Fruit fly (Drosophila melanogaster) whole organism, embryonic: ENCODE measurements around the gene CG31832.

Experiments used
- Adf1 ChIP-seq: fragments of 200-800 bp; sonication (Bioruptor generic); IDR thresholded peaks from 2 replicates; pipeline ENCODE4 v1.3.6; 2022; ENCODE audit warnings: missing biosample characterization, missing genetic modification characterization
- Atf6 ChIP-seq: fragments of 200-800 bp; sonication (Bioruptor generic); IDR thresholded peaks from 2 replicates; pipeline ENCODE4 v1.3.6; 2022; ENCODE audit warnings: missing biosample characterization, missing genetic modification characterization
- B-H1 ChIP-seq: fragments of 200-800 bp; sonication (Bioruptor generic); IDR thresholded peaks from 3 replicates; pipeline ENCODE4 v1.3.6; 2022; ENCODE audit warnings: missing biosample characterization, missing genetic modification characterization
- Bdp1 ChIP-seq: fragments of 200-800 bp; sonication (Bioruptor generic); optimal IDR thresholded peaks from 3 replicates; lab custom pipeline; 2016; ENCODE audit warnings: missing biosample characterization, missing genetic modification characterization
- CG11456 ChIP-seq: fragments of 200-800 bp; sonication (Bioruptor generic); IDR thresholded peaks from 3 replicates; pipeline ENCODE4 v1.3.6; 2022; ENCODE audit warnings: missing biosample characterization, missing genetic modification characterization
- CG11695 ChIP-seq: fragments of 200-800 bp; sonication (Bioruptor generic); IDR thresholded peaks from 3 replicates; pipeline ENCODE4 v1.3.6; 2022; ENCODE audit warnings: missing biosample characterization, missing genetic modification characterization
- CG12071 ChIP-seq: fragments of 200-800 bp; sonication (Bioruptor generic); optimal IDR thresholded peaks from 3 replicates; lab custom pipeline; 2018; ENCODE audit warnings: missing biosample characterization, mild to moderate bottlenecking, missing genetic modification characterization
- CG13287 ChIP-seq: fragments of 200-800 bp; sonication (Bioruptor generic); IDR thresholded peaks from 2 replicates; pipeline ENCODE4 v1.3.6; 2022; ENCODE audit warnings: missing biosample characterization, missing genetic modification characterization; ENCODE audit not compliant: partially characterized antibody
- CG13624 ChIP-seq: fragments of 200-800 bp; sonication (Bioruptor generic); optimal IDR thresholded peaks from 2 replicates; lab custom pipeline; 2016; ENCODE audit warnings: missing biosample characterization, missing genetic modification characterization
- CG14441 ChIP-seq: fragments of 200-800 bp; sonication (Bioruptor generic); IDR thresholded peaks from 2 replicates; pipeline ENCODE4 v1.3.6; 2022; ENCODE audit warnings: missing biosample characterization, missing genetic modification characterization
- CG15479 ChIP-seq: fragments of 200-800 bp; sonication (Bioruptor generic); optimal IDR thresholded peaks from 3 replicates; lab custom pipeline; 2019; ENCODE audit warnings: missing biosample characterization, mild to moderate bottlenecking, missing genetic modification characterization, moderate library complexity
- CG17829 ChIP-seq: fragments of 200-800 bp; optimal IDR thresholded peaks from 2 replicates; lab custom pipeline; 2019; ENCODE audit warnings: missing biosample characterization, mild to moderate bottlenecking, missing genetic modification characterization, moderate library complexity
- CG1792 ChIP-seq: fragments of 200-800 bp; sonication (Bioruptor generic); optimal IDR thresholded peaks from 2 replicates; lab custom pipeline; 2016; ENCODE audit warnings: missing biosample characterization, missing genetic modification characterization
- CG32772 ChIP-seq: fragments of 200-800 bp; sonication (Bioruptor generic); IDR thresholded peaks from 2 replicates; pipeline ENCODE4 v1.3.6; 2022; ENCODE audit warnings: missing biosample characterization, missing genetic modification characterization
- CG6854 ChIP-seq: fragments of 200-800 bp; sonication (Bioruptor generic); optimal IDR thresholded peaks from 3 replicates; lab custom pipeline; 2017; ENCODE audit warnings: missing biosample characterization, mild to moderate bottlenecking, missing genetic modification characterization
- CG7372 ChIP-seq: fragments of 200-800 bp; sonication (Bioruptor generic); IDR thresholded peaks from 2 replicates; pipeline ENCODE4 v1.3.6; 2022; ENCODE audit warnings: missing biosample characterization, missing genetic modification characterization
- CG9215 ChIP-seq: fragments of 200-800 bp; sonication (Bioruptor generic); IDR thresholded peaks from 2 replicates; pipeline ENCODE4 v1.3.6; 2022; ENCODE audit warnings: missing biosample characterization, missing genetic modification characterization
- CrebB ChIP-seq: fragments of 200-800 bp; sonication (Bioruptor generic); optimal IDR thresholded peaks from 3 replicates; lab custom pipeline; 2018; ENCODE audit warnings: missing biosample characterization, mild to moderate bottlenecking, missing genetic modification characterization
- Dad ChIP-seq: fragments of 200-800 bp; sonication (Bioruptor generic); optimal IDR thresholded peaks from 3 replicates; lab custom pipeline; 2016; ENCODE audit warnings: missing biosample characterization, missing genetic modification characterization
- E2f2 ChIP-seq: fragments of 200-800 bp; sonication (Bioruptor generic); IDR thresholded peaks from 2 replicates; pipeline ENCODE4 v1.3.6; 2022; ENCODE audit warnings: missing biosample characterization, missing genetic modification characterization
- HmgD ChIP-seq: fragments of 200-800 bp; sonication (Bioruptor generic); optimal IDR thresholded peaks from 3 replicates; lab custom pipeline; 2016; ENCODE audit warnings: missing biosample characterization, missing genetic modification characterization
- Lhr ChIP-seq: fragments of 200-800 bp; sonication (Bioruptor generic); optimal IDR thresholded peaks from 3 replicates; lab custom pipeline; 2017; ENCODE audit warnings: mild to moderate bottlenecking, missing biosample characterization, missing genetic modification reagents, missing genetic modification characterization
- MESR4 ChIP-seq: fragments of 200-800 bp; sonication (Bioruptor generic); optimal IDR thresholded peaks from 2 replicates; lab custom pipeline; 2018; ENCODE audit warnings: missing biosample characterization, mild to moderate bottlenecking, missing genetic modification characterization, moderate library complexity
- NFAT ChIP-seq: fragments of 200-800 bp; sonication (Bioruptor generic); IDR thresholded peaks from 2 replicates; pipeline ENCODE4 v1.3.6; 2022; ENCODE audit warnings: missing biosample characterization, missing genetic modification characterization
- Oaz ChIP-seq: fragments of 200-800 bp; sonication (Bioruptor generic); IDR thresholded peaks from 2 replicates; pipeline ENCODE4 v1.3.6; 2022; ENCODE audit warnings: missing biosample characterization, missing genetic modification characterization
- Optix ChIP-seq: fragments of 200-800 bp; sonication (Bioruptor generic); IDR thresholded peaks from 3 replicates; pipeline ENCODE4 v1.3.6; 2022; ENCODE audit warnings: missing biosample characterization, missing genetic modification characterization
- Poxn ChIP-seq: fragments of 200-800 bp; sonication (Bioruptor generic); IDR thresholded peaks from 2 replicates; pipeline ENCODE4 v1.3.6; 2022; ENCODE audit warnings: missing biosample characterization, missing genetic modification characterization
- Trl ChIP-seq, 3 experiments: fragments of >200 bp in 2 of 3; fragments of 200-800 bp in 1 of 3; sonication (Bioruptor generic) in 1 of 3; optimal IDR thresholded peaks; 2 replicates in 1 of 3; 3 replicates in 2 of 3; lab custom pipeline; 2016 to 2017; ENCODE audit warnings: missing biosample characterization in 1 of 3, missing genetic modification characterization in 1 of 3
- abd-A ChIP-seq: fragments of 200-800 bp; sonication (Bioruptor generic); optimal IDR thresholded peaks from 3 replicates; lab custom pipeline; 2019; ENCODE audit warnings: missing biosample characterization, mild to moderate bottlenecking, missing genetic modification characterization, moderate library complexity
- al ChIP-seq: fragments of 200-800 bp; sonication (Bioruptor generic); IDR thresholded peaks from 2 replicates; pipeline ENCODE4 v1.3.6; 2022; ENCODE audit warnings: missing biosample characterization, missing genetic modification characterization
- ara ChIP-seq: fragments of 200-800 bp; sonication (Bioruptor generic); IDR thresholded peaks from 2 replicates; pipeline ENCODE4 v1.3.6; 2022; ENCODE audit warnings: missing biosample characterization, missing genetic modification characterization
- caup ChIP-seq: fragments of 200-800 bp; sonication (Bioruptor generic); optimal IDR thresholded peaks from 3 replicates; lab custom pipeline; 2017; ENCODE audit warnings: missing biosample characterization, mild to moderate bottlenecking, missing genetic modification characterization, moderate library complexity; ENCODE audit not compliant: severe bottlenecking
- fd96Cb ChIP-seq: fragments of 200-800 bp; sonication (Bioruptor generic); optimal IDR thresholded peaks from 2 replicates; lab custom pipeline; 2018; ENCODE audit warnings: missing biosample characterization, mild to moderate bottlenecking, missing genetic modification characterization, moderate library complexity
- fu2 ChIP-seq: fragments of 200-800 bp; sonication (Bioruptor generic); optimal IDR thresholded peaks from 2 replicates; lab custom pipeline; 2016; ENCODE audit warnings: missing biosample characterization, missing genetic modification characterization
- gcm ChIP-seq: fragments of 200-800 bp; sonication (Bioruptor generic); optimal IDR thresholded peaks from 2 replicates; lab custom pipeline; 2019; ENCODE audit warnings: missing biosample characterization, mild to moderate bottlenecking, missing genetic modification characterization, moderate library complexity
- gro ChIP-seq: fragments of 200-800 bp; sonication (Bioruptor generic); optimal IDR thresholded peaks from 2 replicates; lab custom pipeline; 2016; ENCODE audit warnings: missing biosample characterization, missing genetic modification characterization
- gsb ChIP-seq: fragments of 200-800 bp; sonication (Bioruptor generic); IDR thresholded peaks from 2 replicates; pipeline ENCODE4 v1.3.6; 2022; ENCODE audit warnings: missing biosample characterization, missing genetic modification characterization
- ham ChIP-seq: fragments of 200-800 bp; sonication (Bioruptor generic); IDR thresholded peaks from 2 replicates; pipeline ENCODE4 v1.3.6; 2022; ENCODE audit warnings: missing biosample characterization, missing genetic modification characterization
- inv ChIP-seq: fragments of 200-800 bp; sonication (Bioruptor generic); IDR thresholded peaks from 2 replicates; pipeline ENCODE4 v1.3.6; 2022; ENCODE audit warnings: missing biosample characterization, missing genetic modification characterization; ENCODE audit not compliant: partially characterized antibody
- jing ChIP-seq: fragments of 200-800 bp; sonication (Bioruptor generic); optimal IDR thresholded peaks from 2 replicates; lab custom pipeline; 2018; ENCODE audit warnings: missing biosample characterization, mild to moderate bottlenecking, missing genetic modification characterization
- kni ChIP-seq: fragments of 200-800 bp; sonication (Bioruptor generic); optimal IDR thresholded peaks from 3 replicates; lab custom pipeline; 2017; ENCODE audit warnings: mild to moderate bottlenecking, missing biosample characterization, missing genetic modification reagents, missing genetic modification characterization
- lola ChIP-seq, 3 experiments: fragments of >200 bp in 2 of 3; fragments of 200-800 bp in 1 of 3; sonication (Bioruptor generic) in 1 of 3; optimal IDR thresholded peaks; 2 replicates each; lab custom pipeline; 2017 to 2019; ENCODE audit warnings: missing biosample characterization in 3 of 3, missing genetic modification characterization in 3 of 3, mild to moderate bottlenecking in 1 of 3, moderate library complexity in 1 of 3
- mirr ChIP-seq: fragments of 200-800 bp; sonication (Bioruptor generic); optimal IDR thresholded peaks from 3 replicates; lab custom pipeline; 2018; ENCODE audit warnings: missing biosample characterization, mild to moderate bottlenecking, missing genetic modification characterization
- pho ChIP-seq: fragments of 200-800 bp; sonication (Bioruptor generic); optimal IDR thresholded peaks from 2 replicates; lab custom pipeline; 2016; ENCODE audit warnings: missing biosample characterization, missing genetic modification characterization
- prd ChIP-seq, 3 experiments: fragments of >200 bp in 2 of 3; fragments of 200-800 bp in 1 of 3; sonication (Bioruptor generic) in 1 of 3; optimal IDR thresholded peaks in 2 of 3; IDR thresholded peaks in 1 of 3; 2 replicates in 2 of 3; 3 replicates in 1 of 3; pipeline versions ENCODE4 v1.3.6 to Lab custom; 2017 to 2022; ENCODE audit warnings: missing biosample characterization in 1 of 3, missing genetic modification characterization in 1 of 3
- scrt ChIP-seq: fragments of 200-800 bp; sonication (Bioruptor generic); optimal IDR thresholded peaks from 2 replicates; lab custom pipeline; 2018; ENCODE audit warnings: missing biosample characterization, mild to moderate bottlenecking, missing genetic modification characterization, moderate library complexity
- sna ChIP-seq: fragments of 200-800 bp; sonication (Bioruptor generic); IDR thresholded peaks from 2 replicates; pipeline ENCODE4 v1.3.6; 2022; ENCODE audit warnings: missing biosample characterization, missing genetic modification characterization; ENCODE audit not compliant: partially characterized antibody
- sug ChIP-seq: fragments of 200-800 bp; optimal IDR thresholded peaks from 2 replicates; lab custom pipeline; 2019; ENCODE audit warnings: missing biosample characterization, mild to moderate bottlenecking, missing genetic modification characterization, moderate library complexity
- tll ChIP-seq, 2 experiments: fragments of 200-800 bp in 1 of 2; fragments of >200 bp in 1 of 2; sonication (Bioruptor generic) in 1 of 2; optimal IDR thresholded peaks; 2 replicates each; lab custom pipeline; 2017 to 2019; ENCODE audit warnings: missing biosample characterization in 2 of 2, missing genetic modification characterization in 2 of 2, mild to moderate bottlenecking in 1 of 2, moderate library complexity in 1 of 2
- tna ChIP-seq: fragments of 200-800 bp; sonication (Bioruptor generic); IDR thresholded peaks from 2 replicates; pipeline ENCODE4 v1.3.6; 2022; ENCODE audit warnings: missing biosample characterization, missing genetic modification characterization; ENCODE audit not compliant: partially characterized antibody

CG31832 gene

DNA sequence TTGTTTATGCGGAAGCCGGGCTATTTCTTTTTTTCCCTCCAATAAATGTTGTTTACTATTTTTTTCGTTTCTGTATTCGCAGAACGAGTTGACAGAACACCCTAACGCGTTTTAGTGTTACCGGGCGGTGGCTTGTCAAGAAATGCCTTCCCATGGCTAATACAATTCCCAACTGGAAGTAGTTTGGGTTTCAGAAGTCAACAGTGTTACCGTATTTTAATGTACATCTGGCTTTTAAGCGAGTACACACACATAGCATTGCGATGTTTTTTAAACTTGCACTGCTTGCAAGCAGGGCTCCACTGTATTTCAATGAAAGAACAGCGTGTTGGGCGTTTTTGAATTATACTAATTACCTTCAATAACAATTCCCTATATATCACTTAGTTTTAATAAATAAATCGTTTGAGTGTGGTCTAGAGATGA is 29.0 kb upstream of the CG31832 start, which contains the start of gene TfIIS:
Gene TfIIS (minus strand): TSS at position 178 of the 426 bp plus-strand sequence.
- TF ChIP-seq CG9215 (GFP tag; lab: Robert Waterston, UW) = no peak
- no peak for TF ChIP-seq CG7372 (GFP tag; lab: Robert Waterston, UW)
- peak; percentile 50; the same call in 1 of the 2 replicates for TF ChIP-seq CG13287 (GFP tag; lab: Robert Waterston, UW)
- TF ChIP-seq ham = no peak
- peak; percentile 87 for TF ChIP-seq MESR4 (GFP tag; lab: Kevin White, UChicago)
- no peak for TF ChIP-seq CG11456 (GFP tag; lab: Robert Waterston, UW)
- no peak for TF ChIP-seq jing (GFP tag; lab: Kevin White, UChicago)
- TF ChIP-seq lola (GFP tag; optimal IDR thresholded peaks at IDR 0.05; lab: Kevin White, UChicago) = no peak
- TF ChIP-seq Trl (optimal IDR thresholded peaks at IDR 0.05; lab: Kevin White, UChicago) = no peak
- TF ChIP-seq Trl (GFP tag; optimal IDR thresholded peaks at IDR 0.05; lab: Kevin White, UChicago) = no peak
- TF ChIP-seq mirr (GFP tag; lab: Kevin White, UChicago) = no peak
- TF ChIP-seq NFAT (GFP tag; lab: Robert Waterston, UW) = no peak
- TF ChIP-seq CG17829 (tag; lab: Kevin White, UChicago) = peak; percentile 16
- no peak for TF ChIP-seq fd96Cb (tag; lab: Kevin White, UChicago)
- TF ChIP-seq fu2 (GFP tag; lab: Kevin White, UChicago) = no peak
- TF ChIP-seq Poxn (GFP tag; lab: Robert Waterston, UW) = no peak
- TF ChIP-seq gro (GFP tag; lab: Kevin White, UChicago) = peak; percentile 32
- TF ChIP-seq Dad (GFP tag; lab: Kevin White, UChicago) = no peak
- TF ChIP-seq pho (GFP tag; lab: Kevin White, UChicago) = no peak
- TF ChIP-seq prd (optimal IDR thresholded peaks at IDR 0.05; lab: Kevin White, UChicago) = no peak
- TF ChIP-seq prd (GFP tag; IDR thresholded peaks at IDR 0.05; lab: Robert Waterston, UW) = no peak
- no peak for TF ChIP-seq scrt (GFP tag; lab: Kevin White, UChicago)
- TF ChIP-seq al (GFP tag; lab: Robert Waterston, UW) = no peak
- TF ChIP-seq inv (GFP tag; lab: Robert Waterston, UW) = peak; percentile 14; the same call in 1 of the 2 replicates
- TF ChIP-seq E2f2 (GFP tag; lab: Robert Waterston, UW) = peak; percentile 83
- TF ChIP-seq tna = no peak
- no peak for TF ChIP-seq CG11695 (GFP tag; lab: Robert Waterston, UW)
- TF ChIP-seq gsb (GFP tag; lab: Robert Waterston, UW) = no peak
- no peak for TF ChIP-seq CG13624 (GFP tag; lab: Kevin White, UChicago)
- no peak for TF ChIP-seq ara
- TF ChIP-seq CrebB (tag; lab: Kevin White, UChicago) = no peak
- TF ChIP-seq gcm (GFP tag; lab: Kevin White, UChicago) = no peak
- TF ChIP-seq abd-A (tag; lab: Kevin White, UChicago) = peak; percentile 73
- no peak for TF ChIP-seq Optix (GFP tag; lab: Robert Waterston, UW)
- TF ChIP-seq Oaz (GFP tag; lab: Robert Waterston, UW) = no peak
- no peak for TF ChIP-seq sna
- TF ChIP-seq CG6854 (GFP tag; lab: Kevin White, UChicago) = no peak
- no peak for TF ChIP-seq B-H1 (GFP tag; lab: Robert Waterston, UW)
- TF ChIP-seq CG15479 (GFP tag; lab: Kevin White, UChicago) = no peak
- TF ChIP-seq Atf6 (GFP tag; lab: Robert Waterston, UW) = no peak
- peak; percentile 13; the same call in 1 of the 2 replicates for TF ChIP-seq Adf1 (GFP tag; lab: Robert Waterston, UW)
- TF ChIP-seq CG1792 (GFP tag; lab: Kevin White, UChicago) = no peak
- TF ChIP-seq tll (GFP tag; optimal IDR thresholded peaks at IDR 0.05; lab: Kevin White, UChicago) = peak in 1 of 2 experiments; percentile 94
- TF ChIP-seq sug (tag; lab: Kevin White, UChicago) = peak; percentile 40
- no peak for TF ChIP-seq CG32772 (GFP tag; lab: Robert Waterston, UW)
- TF ChIP-seq caup (GFP tag; lab: Kevin White, UChicago) = no peak
- TF ChIP-seq Bdp1 (GFP tag; lab: Kevin White, UChicago) = no peak
- TF ChIP-seq Lhr = peak; percentile 95
- TF ChIP-seq HmgD = peak; percentile 93
- no peak for TF ChIP-seq CG12071 (GFP tag; lab: Kevin White, UChicago)
- TF ChIP-seq kni (GFP tag; lab: Kevin White, UChicago) = no peak
- TF ChIP-seq CG14441 = no peak
